Fruit fly (Drosophila melanogaster): ENCODE data around the gene Cyp28c1.
A peak's percentile ranks its signal among the peaks of the same experiment; 100 is the strongest.

Gene Cyp28c1

dm6 chrX:11857522-11858438, 18.4 kb downstream of the Cyp28c1 start (continued):
- TF ChIP-seq CG6276 (GFP tag; optimal IDR thresholded peaks at IDR 0.05) (peak; percentile 93), Sox102F (GFP tag; optimal IDR thresholded peaks at IDR 0.05) (peak; percentile 80), OdsH (GFP tag; optimal IDR thresholded peaks at IDR 0.05) (peak; percentile 93), Smox (GFP tag; optimal IDR thresholded peaks at IDR 0.05) (peak; percentile 75), CG6792 (GFP tag; optimal IDR thresholded peaks at IDR 0.05) (peak; percentile 88), Eip78C (GFP tag) (peak; percentile 99), CG1621 (tag; optimal IDR thresholded peaks at IDR 0.05) (peak; percentile 90), CG8119 (GFP tag; IDR thresholded peaks at IDR 0.05) (peak; percentile 96), Blimp-1 (GFP tag; optimal IDR thresholded peaks at IDR 0.05) (peak; percentile 51), vri (GFP tag; optimal IDR thresholded peaks at IDR 0.05) (peak; percentile 80), Hr4 (GFP tag; optimal IDR thresholded peaks at IDR 0.05) (peak; percentile 96), CG8319 (GFP tag; optimal IDR thresholded peaks at IDR 0.05) (peak; percentile 78), CG34406 (GFP tag; optimal IDR thresholded peaks at IDR 0.05) (peak; percentile 90), salr (GFP tag; optimal IDR thresholded peaks at IDR 0.05) (peak; percentile 80 to 82), CG4318 (GFP tag; optimal IDR thresholded peaks at IDR 0.05) (peak; percentile 94), pdm3 (GFP tag; optimal IDR thresholded peaks at IDR 0.05) (peak; percentile 93), Ets96B (tag; optimal IDR thresholded peaks at IDR 0.05) (peak; percentile 90), CG31627 (GFP tag; optimal IDR thresholded peaks at IDR 0.05) (peak; percentile 81), CG8632 (GFP tag; optimal IDR thresholded peaks at IDR 0.05) (peak; percentile 89)

- TF ChIP-seq fkh (GFP tag; optimal IDR thresholded peaks at IDR 0.05) (peak; percentile 28), Eip78C (GFP tag) (peak; percentile 56), CG1621 (tag; optimal IDR thresholded peaks at IDR 0.05) (no peak)
These were observed 19.0 kb downstream of the Cyp28c1 start for dm6 chrX:11858439-11858813.

dm6 chrX:11868866-11869265, 29.5 kb downstream of the Cyp28c1 start, which contains the start of the genes Nrd1 and CG1847:
TSS of gene Nrd1 (minus strand) at chrX:11868893.
TSS of gene CG1847 (plus strand) at chrX:11869170.
- TF ChIP-seq net (GFP tag; optimal IDR thresholded peaks at IDR 0.05) (no peak), vri (GFP tag; optimal IDR thresholded peaks at IDR 0.05) (no peak), Sox102F (GFP tag; optimal IDR thresholded peaks at IDR 0.05) (no peak), Hr38 (GFP tag; optimal IDR thresholded peaks at IDR 0.05) (no peak), acj6 (GFP tag; optimal IDR thresholded peaks at IDR 0.05) (no peak), CG7368 (GFP tag; optimal IDR thresholded peaks at IDR 0.05) (no peak), svp (GFP tag) (no peak), Ets96B (tag; optimal IDR thresholded peaks at IDR 0.05) (no peak), CG11902 (GFP tag; optimal IDR thresholded peaks at IDR 0.05) (no peak)

- TF ChIP-seq CG34406 (GFP tag; optimal IDR thresholded peaks at IDR 0.05) (no peak), CG15336 (GFP tag; IDR thresholded peaks at IDR 0.05) (0 out of 2 replicates have a peak, but pooled peaks have one; percentile 7), Eip75B (GFP tag; optimal IDR thresholded peaks at IDR 0.05) (no peak), dsx (GFP tag; optimal IDR thresholded peaks at IDR 0.05; ENCODE audit: poor library complexity, severe bottlenecking) (peak; percentile 97), CG6854 (GFP tag; optimal IDR thresholded peaks at IDR 0.05) (no peak), CG11902 (GFP tag; optimal IDR thresholded peaks at IDR 0.05) (no peak), Eip78C (GFP tag) (no peak), Blimp-1 (GFP tag; optimal IDR thresholded peaks at IDR 0.05) (no peak), svp (GFP tag) (no peak), CG32006 (GFP tag; optimal IDR thresholded peaks at IDR 0.05) (no peak), OdsH (GFP tag; optimal IDR thresholded peaks at IDR 0.05) (no peak)
These were observed 33.1 kb downstream of the Cyp28c1 start, which contains the start of gene BORCS5 for dm6 chrX:11872517-11872916. TSS of gene BORCS5 (minus strand) at chrX:11872779.

dm6 chrX:11873116-11873515, 33.7 kb downstream of the Cyp28c1 start, which contains the start of gene CG15739:
TSS of gene CG15739 (plus strand) at chrX:11873319.
- TF ChIP-seq CG6854 (GFP tag; optimal IDR thresholded peaks at IDR 0.05) (no peak), eg (GFP tag; IDR thresholded peaks at IDR 0.05) (no peak), Hr4 (GFP tag; optimal IDR thresholded peaks at IDR 0.05) (no peak), dac (GFP tag; optimal IDR thresholded peaks at IDR 0.05) (no peak), Sox15 (GFP tag; optimal IDR thresholded peaks at IDR 0.05) (no peak), Met (GFP tag; optimal IDR thresholded peaks at IDR 0.05) (no peak), salr (GFP tag; optimal IDR thresholded peaks at IDR 0.05) (no peak), cyc (GFP tag; optimal IDR thresholded peaks at IDR 0.05) (no peak), CG10669 (GFP tag; optimal IDR thresholded peaks at IDR 0.05) (no peak), CG10631 (GFP tag; optimal IDR thresholded peaks at IDR 0.05) (no peak), svp (GFP tag) (no peak), CG6792 (GFP tag; optimal IDR thresholded peaks at IDR 0.05) (no peak), CG8319 (GFP tag; optimal IDR thresholded peaks at IDR 0.05) (no peak), esn (GFP tag; optimal IDR thresholded peaks at IDR 0.05) (no peak), CG31627 (GFP tag; optimal IDR thresholded peaks at IDR 0.05) (no peak)
